Fruit fly (Drosophila melanogaster) whole organism, embryonic: ENCODE data around the gene CG6527.
A peak's percentile ranks its signal among the peaks of the same experiment; 100 is the strongest.

Experiments
- ATbp ChIP-seq: fragments of 200-800 bp; sonication (Bioruptor generic); optimal IDR thresholded peaks from 2 replicates; lab custom pipeline; 2017; ENCODE audit warnings: missing biosample characterization, mild to moderate bottlenecking, missing genetic modification characterization, missing genetic modification reagents
- Awh ChIP-seq: fragments of 200-800 bp; sonication (Bioruptor generic); IDR thresholded peaks from 2 replicates; pipeline ENCODE4, ENCODE4 v1.3.6; 2022; ENCODE audit warnings: missing biosample characterization, missing genetic modification characterization
- Bgb ChIP-seq: fragments of 200-800 bp; sonication (Bioruptor generic); IDR thresholded peaks from 2 replicates; pipeline ENCODE4 v1.3.6; 2022; ENCODE audit warnings: missing biosample characterization, missing genetic modification characterization; ENCODE audit not compliant: partially characterized antibody
- CG10274 ChIP-seq: fragments of 200-800 bp; sonication (Bioruptor generic); optimal IDR thresholded peaks from 3 replicates; lab custom pipeline; 2017; ENCODE audit warnings: missing biosample characterization, mild to moderate bottlenecking, missing genetic modification characterization
- CG11247 ChIP-seq: fragments of 200-800 bp; sonication (Bioruptor generic); IDR thresholded peaks from 2 replicates; pipeline ENCODE4 v1.3.6; 2022; ENCODE audit warnings: missing biosample characterization, missing genetic modification characterization
- CG11695 ChIP-seq: fragments of 200-800 bp; sonication (Bioruptor generic); IDR thresholded peaks from 3 replicates; pipeline ENCODE4 v1.3.6; 2022; ENCODE audit warnings: missing biosample characterization, missing genetic modification characterization
- CG12299 ChIP-seq: fragments of 200-800 bp; sonication (Bioruptor generic); optimal IDR thresholded peaks from 2 replicates; lab custom pipeline; 2018; ENCODE audit warnings: missing biosample characterization, mild to moderate bottlenecking, missing genetic modification characterization
- CG13123 ChIP-seq: fragments of 200-800 bp; sonication (Bioruptor generic); optimal IDR thresholded peaks from 2 replicates; lab custom pipeline; 2016; ENCODE audit warnings: missing biosample characterization, missing genetic modification characterization
- CG13624 ChIP-seq: fragments of 200-800 bp; sonication (Bioruptor generic); optimal IDR thresholded peaks from 2 replicates; lab custom pipeline; 2016; ENCODE audit warnings: missing biosample characterization, missing genetic modification characterization
- CG15011 ChIP-seq: fragments of 200-800 bp; sonication (Bioruptor generic); optimal IDR thresholded peaks from 3 replicates; lab custom pipeline; 2018; ENCODE audit warnings: missing biosample characterization, mild to moderate bottlenecking, missing genetic modification characterization
- CG1602 ChIP-seq: fragments of 200-800 bp; sonication (Bioruptor generic); optimal IDR thresholded peaks from 3 replicates; lab custom pipeline; 2016; ENCODE audit warnings: missing biosample characterization, missing genetic modification characterization
- CG16779 ChIP-seq: fragments of 200-800 bp; sonication (Bioruptor generic); IDR thresholded peaks from 2 replicates; pipeline ENCODE4 v1.3.6; 2022; ENCODE audit warnings: missing biosample characterization, missing genetic modification characterization
- CG16815 ChIP-seq: fragments of 200-800 bp; sonication (Bioruptor generic); optimal IDR thresholded peaks from 3 replicates; lab custom pipeline; 2017; ENCODE audit warnings: missing biosample characterization, mild to moderate bottlenecking, missing genetic modification characterization
- CG4328 ChIP-seq: fragments of 200-800 bp; sonication (Bioruptor generic); optimal IDR thresholded peaks from 3 replicates; lab custom pipeline; 2017; ENCODE audit warnings: missing biosample characterization, missing genetic modification reagents, missing genetic modification characterization
- CG5245 ChIP-seq: fragments of 200-800 bp; sonication (Bioruptor generic); optimal IDR thresholded peaks from 3 replicates; lab custom pipeline; 2016; ENCODE audit warnings: missing biosample characterization, missing genetic modification characterization
- CG6683 ChIP-seq: fragments of 200-800 bp; sonication (Bioruptor generic); optimal IDR thresholded peaks from 2 replicates; lab custom pipeline; 2017; ENCODE audit warnings: missing biosample characterization, mild to moderate bottlenecking, missing genetic modification characterization, missing genetic modification reagents
- CG7556 ChIP-seq: fragments of 200-800 bp; sonication (Bioruptor generic); optimal IDR thresholded peaks from 2 replicates; lab custom pipeline; 2017; ENCODE audit warnings: missing biosample characterization, mild to moderate bottlenecking, missing genetic modification characterization
- CG7928 ChIP-seq: fragments of 200-800 bp; sonication (Bioruptor generic); optimal IDR thresholded peaks from 2 replicates; lab custom pipeline; 2017; ENCODE audit warnings: missing biosample characterization, mild to moderate bottlenecking, missing genetic modification characterization
- CG7987 ChIP-seq: fragments of 200-800 bp; sonication (Bioruptor generic); optimal IDR thresholded peaks from 2 replicates; lab custom pipeline; 2018; ENCODE audit warnings: missing biosample characterization, mild to moderate bottlenecking, missing genetic modification characterization, moderate library complexity
- CG8478 ChIP-seq: fragments of >200 bp; optimal IDR thresholded peaks from 2 replicates; lab custom pipeline; 2018
- Dad ChIP-seq: fragments of 200-800 bp; sonication (Bioruptor generic); optimal IDR thresholded peaks from 3 replicates; lab custom pipeline; 2016; ENCODE audit warnings: missing biosample characterization, missing genetic modification characterization
- Dek ChIP-seq: fragments of 200-800 bp; sonication (Bioruptor generic); optimal IDR thresholded peaks from 3 replicates; lab custom pipeline; 2019; ENCODE audit warnings: missing biosample characterization, mild to moderate bottlenecking, missing genetic modification characterization, moderate library complexity
- Dref ChIP-seq: fragments of 200-800 bp; sonication (Bioruptor generic); IDR thresholded peaks from 2 replicates; pipeline ENCODE4 v1.3.6; 2022; ENCODE audit warnings: missing biosample characterization, missing genetic modification characterization
- Drgx ChIP-seq: fragments of 200-800 bp; sonication (Bioruptor generic); IDR thresholded peaks from 2 replicates; pipeline ENCODE4 v1.3.6; 2022; ENCODE audit warnings: missing biosample characterization, missing genetic modification characterization
- E2f1 ChIP-seq: fragments of 200-800 bp; sonication (Bioruptor generic); IDR thresholded peaks from 2 replicates; pipeline ENCODE4 v1.3.6; 2022; ENCODE audit warnings: missing biosample characterization, missing genetic modification characterization
- Fer3 ChIP-seq: fragments of 200-800 bp; sonication (Bioruptor generic); optimal IDR thresholded peaks from 2 replicates; lab custom pipeline; 2018; ENCODE audit warnings: missing biosample characterization, mild to moderate bottlenecking, missing genetic modification characterization, moderate library complexity
- H2.0 ChIP-seq: fragments of 200-800 bp; sonication (Bioruptor generic); IDR thresholded peaks from 2 replicates; pipeline ENCODE4 v1.3.6; 2022; ENCODE audit warnings: missing biosample characterization, missing genetic modification characterization
- MESR4 ChIP-seq: fragments of 200-800 bp; sonication (Bioruptor generic); optimal IDR thresholded peaks from 2 replicates; lab custom pipeline; 2018; ENCODE audit warnings: missing biosample characterization, mild to moderate bottlenecking, missing genetic modification characterization, moderate library complexity
- NK7.1 ChIP-seq: fragments of 200-800 bp; sonication (Bioruptor generic); optimal IDR thresholded peaks from 3 replicates; lab custom pipeline; 2016; ENCODE audit warnings: missing biosample characterization, missing genetic modification characterization
- NfI ChIP-seq: fragments of 200-800 bp; sonication (Bioruptor generic); optimal IDR thresholded peaks from 3 replicates; lab custom pipeline; 2018; ENCODE audit warnings: missing biosample characterization, mild to moderate bottlenecking, missing genetic modification characterization, moderate library complexity
- Pdp1 ChIP-seq, 2 experiments: fragments of 200-800 bp; sonication (Bioruptor generic); optimal IDR thresholded peaks; 3 replicates each; lab custom pipeline; 2016; ENCODE audit warnings: missing biosample characterization in 2 of 2, missing genetic modification characterization in 2 of 2, mild to moderate bottlenecking in 1 of 2, moderate library complexity in 1 of 2
- Sox100B ChIP-seq: fragments of 200-800 bp; sonication (Bioruptor generic); optimal IDR thresholded peaks from 3 replicates; lab custom pipeline; 2018; ENCODE audit warnings: missing biosample characterization, mild to moderate bottlenecking, missing genetic modification characterization
- YL-1 ChIP-seq: fragments of 200-800 bp; sonication (Bioruptor generic); optimal IDR thresholded peaks from 3 replicates; lab custom pipeline; 2017; ENCODE audit warnings: missing biosample characterization, mild to moderate bottlenecking, missing genetic modification characterization
- ab ChIP-seq: fragments of 200-800 bp; sonication (Bioruptor generic); optimal IDR thresholded peaks from 2 replicates; lab custom pipeline; 2016; ENCODE audit warnings: missing biosample characterization, missing genetic modification characterization
- bigmax ChIP-seq: fragments of 200-800 bp; sonication (Bioruptor generic); optimal IDR thresholded peaks from 2 replicates; lab custom pipeline; 2018; ENCODE audit warnings: missing biosample characterization, mild to moderate bottlenecking, missing genetic modification characterization
- cad ChIP-seq: fragments of >200 bp; optimal IDR thresholded peaks from 2 replicates; lab custom pipeline; 2017; ENCODE audit warnings: missing biosample characterization, missing genetic modification characterization
- cas ChIP-seq: fragments of 200-800 bp; sonication (Bioruptor generic); IDR thresholded peaks from 2 replicates; pipeline ENCODE4 v1.3.6; 2022; ENCODE audit warnings: missing biosample characterization, missing genetic modification characterization
- chinmo ChIP-seq: fragments of 200-800 bp; sonication (Bioruptor generic); IDR thresholded peaks from 4 replicates; pipeline ENCODE4 v1.3.6; 2022; ENCODE audit warnings: missing biosample characterization, missing genetic modification characterization; ENCODE audit not compliant: partially characterized antibody
- croc ChIP-seq: fragments of 200-800 bp; sonication (Bioruptor generic); conservative IDR thresholded peaks from 3 replicates; pipeline ENCODE4 v1.3.6; 2022; ENCODE audit warnings: missing biosample characterization, missing genetic modification characterization
- dmrt11E ChIP-seq: fragments of 200-800 bp; sonication (Bioruptor generic); optimal IDR thresholded peaks from 3 replicates; lab custom pipeline; 2018; ENCODE audit warnings: missing biosample characterization, mild to moderate bottlenecking, missing genetic modification characterization, moderate library complexity
- gt ChIP-seq: fragments of 200-800 bp; sonication (Bioruptor generic); IDR thresholded peaks from 2 replicates; pipeline ENCODE4 v1.3.6; 2022; ENCODE audit warnings: missing biosample characterization, missing genetic modification characterization
- hkb ChIP-seq, 2 experiments: fragments of 200-800 bp in 1 of 2; fragments of >200 bp in 1 of 2; sonication (Bioruptor generic) in 1 of 2; IDR thresholded peaks in 1 of 2; optimal IDR thresholded peaks in 1 of 2; 2 replicates each; pipeline versions ENCODE4 v1.3.6 to Lab custom; 2017 to 2022; ENCODE audit warnings: missing biosample characterization in 1 of 2, missing genetic modification characterization in 1 of 2
- lmd ChIP-seq: fragments of 200-800 bp; sonication (Bioruptor generic); IDR thresholded peaks from 2 replicates; pipeline ENCODE4 v1.3.6; 2022; ENCODE audit warnings: missing biosample characterization, missing genetic modification characterization
- pho ChIP-seq: fragments of 200-800 bp; sonication (Bioruptor generic); optimal IDR thresholded peaks from 2 replicates; lab custom pipeline; 2016; ENCODE audit warnings: missing biosample characterization, missing genetic modification characterization
- prd ChIP-seq, 3 experiments: fragments of >200 bp in 2 of 3; fragments of 200-800 bp in 1 of 3; sonication (Bioruptor generic) in 1 of 3; optimal IDR thresholded peaks in 2 of 3; IDR thresholded peaks in 1 of 3; 2 replicates in 2 of 3; 3 replicates in 1 of 3; pipeline versions ENCODE4 v1.3.6 to Lab custom; 2017 to 2022; ENCODE audit warnings: missing biosample characterization in 1 of 3, missing genetic modification characterization in 1 of 3
- shn ChIP-seq: fragments of 200-800 bp; sonication (Bioruptor generic); optimal IDR thresholded peaks from 3 replicates; lab custom pipeline; 2016; ENCODE audit warnings: missing biosample characterization, missing genetic modification characterization
- sim ChIP-seq: fragments of 200-800 bp; sonication (Bioruptor generic); IDR thresholded peaks from 2 replicates; pipeline ENCODE4 v1.3.6; 2022; ENCODE audit warnings: missing biosample characterization, missing genetic modification characterization
- tio ChIP-seq: fragments of 200-800 bp; sonication (Bioruptor generic); optimal IDR thresholded peaks from 2 replicates; lab custom pipeline; 2017; ENCODE audit warnings: missing biosample characterization, missing genetic modification characterization, inconsistent platforms
- tll ChIP-seq, 2 experiments: fragments of 200-800 bp in 1 of 2; fragments of >200 bp in 1 of 2; sonication (Bioruptor generic) in 1 of 2; optimal IDR thresholded peaks; 2 replicates each; lab custom pipeline; 2017 to 2019; ENCODE audit warnings: missing biosample characterization in 2 of 2, missing genetic modification characterization in 2 of 2, mild to moderate bottlenecking in 1 of 2, moderate library complexity in 1 of 2
- tup ChIP-seq: fragments of 200-800 bp; sonication (Bioruptor generic); optimal IDR thresholded peaks from 2 replicates; lab custom pipeline; 2016; ENCODE audit warnings: missing biosample characterization, mild to moderate bottlenecking, missing genetic modification characterization, moderate library complexity

The CG6527 gene

dm6 chr3L:10554489-10554888, 4.4 kb downstream of the CG6527 start (continued):
- TF ChIP-seq CG7987 (GFP tag; lab: Kevin White, UChicago) (peak; percentile 80), tll (GFP tag; optimal IDR thresholded peaks at IDR 0.05; lab: Kevin White, UChicago) (no peak), bigmax (GFP tag; lab: Kevin White, UChicago) (peak; percentile 5), Awh (GFP tag; lab: Robert Waterston, UW) (peak; percentile 81), gt (peak; percentile 64; the same call in 1 of the 2 replicates), Pdp1 (GFP tag; optimal IDR thresholded peaks at IDR 0.05; lab: Kevin White, UChicago) (peak; percentile 60 to 84), CG12299 (tag; lab: Kevin White, UChicago) (peak; percentile 66), NfI (GFP tag; lab: Kevin White, UChicago) (peak; percentile 66), tio (GFP tag; lab: Kevin White, UChicago) (peak; percentile 77), dmrt11E (tag; lab: Kevin White, UChicago) (peak; percentile 91), hkb (optimal IDR thresholded peaks at IDR 0.05; lab: Kevin White, UChicago) (no peak), hkb (GFP tag; IDR thresholded peaks at IDR 0.05; lab: Robert Waterston, UW) (peak; percentile 86), ab (GFP tag; lab: Kevin White, UChicago) (no peak), CG7556 (peak; percentile 83), CG10274 (GFP tag; lab: Kevin White, UChicago) (peak; percentile 65), CG8478 (no peak), CG6683 (GFP tag; lab: Kevin White, UChicago) (peak; percentile 53), Dref (GFP tag; lab: Robert Waterston, UW) (no peak), Fer3 (peak; percentile 76), CG13123 (GFP tag; lab: Kevin White, UChicago) (peak; percentile 51), CG7928 (peak; percentile 4), CG11247 (GFP tag; lab: Robert Waterston, UW) (peak; percentile 50; the same call in 1 of the 2 replicates), Bgb (GFP tag; lab: Robert Waterston, UW) (no peak), Dad (GFP tag; lab: Kevin White, UChicago) (peak; percentile 62), croc (GFP tag; lab: Robert Waterston, UW) (peak; percentile 85), ATbp (GFP tag; lab: Kevin White, UChicago) (peak; percentile 81), cas (GFP tag; lab: Robert Waterston, UW) (no peak), sim (GFP tag; lab: Robert Waterston, UW) (peak; percentile 79; the same call in 1 of the 2 replicates), YL-1 (GFP tag; lab: Kevin White, UChicago) (peak; percentile 25), NK7.1 (GFP tag; lab: Kevin White, UChicago) (peak; percentile 58), CG1602 (GFP tag; lab: Kevin White, UChicago) (peak; percentile 80), Drgx (GFP tag; lab: Robert Waterston, UW) (peak; percentile 57), CG11695 (peak; percentile 81; the same call in 2 of the 3 replicates), CG4328 (GFP tag; lab: Kevin White, UChicago) (peak; percentile 33), tup (GFP tag; lab: Kevin White, UChicago) (peak; percentile 26), MESR4 (GFP tag; lab: Kevin White, UChicago) (peak; percentile 20), CG16815 (GFP tag; lab: Kevin White, UChicago) (peak; percentile 75), prd (optimal IDR thresholded peaks at IDR 0.05; lab: Kevin White, UChicago) (no peak), prd (GFP tag; IDR thresholded peaks at IDR 0.05; lab: Robert Waterston, UW) (peak; percentile 94), H2.0 (GFP tag; lab: Robert Waterston, UW) (peak; percentile 72), pho (peak; percentile 27), E2f1 (peak; percentile 83), Sox100B (GFP tag; lab: Kevin White, UChicago) (peak; percentile 85), shn (GFP tag; lab: Kevin White, UChicago) (peak; percentile 43), chinmo (no peak), CG5245 (GFP tag; lab: Kevin White, UChicago) (peak; percentile 85), CG13624 (GFP tag; lab: Kevin White, UChicago) (peak; percentile 45), CG15011 (peak; percentile 66), Dek (tag; lab: Kevin White, UChicago) (peak; percentile 57), lmd (peak; percentile 78), CG16779 (GFP tag; lab: Robert Waterston, UW) (no peak), cad (GFP tag; lab: Kevin White, UChicago) (no peak)
